Worm (Caenorhabditis elegans) whole organism, L2 larva: Measurements from ENCODE around the gene aqp-4.

Source experiments
- egl-27 ChIP-seq: sonication (generic microtip); optimal IDR thresholded peaks from 3 replicates; lab custom pipeline; 2017; ENCODE audit warnings: missing biosample characterization, missing genetic modification reagents, missing genetic modification characterization
- nhr-11 ChIP-seq: fragments of 150-350 bp; optimal IDR thresholded peaks from 2 replicates; lab custom pipeline; 2014; ENCODE audit warnings: missing biosample characterization, missing genetic modification characterization
- nhr-77 ChIP-seq: fragments of 150-350 bp; optimal IDR thresholded peaks from 2 replicates; lab custom pipeline; 2014; ENCODE audit warnings: missing biosample characterization, missing genetic modification characterization
- zag-1 ChIP-seq: fragments of 150-350 bp; optimal IDR thresholded peaks from 2 replicates; lab custom pipeline; 2014; ENCODE audit warnings: missing biosample characterization, missing genetic modification characterization

DNA sequence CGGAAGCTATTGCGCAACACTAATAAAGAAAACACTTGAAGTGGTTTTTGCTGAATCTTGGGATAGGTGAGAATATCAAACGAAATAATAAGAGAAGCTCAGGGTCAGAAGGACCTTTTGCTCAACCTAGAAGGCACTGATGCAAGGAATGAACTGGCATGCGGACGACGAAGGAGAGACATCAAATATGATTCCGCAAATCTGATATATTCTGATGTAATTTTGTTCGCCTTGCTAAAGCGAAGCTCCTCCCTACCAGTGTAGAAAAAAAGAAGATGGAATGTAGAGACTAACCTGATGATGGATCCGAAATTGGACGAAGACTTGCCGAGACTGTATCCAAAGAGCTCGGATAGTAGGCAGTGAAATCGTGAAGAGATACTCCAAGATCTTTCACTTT lies 30.6 kb downstream of the aqp-4 start:
- TF ChIP-seq egl-27 (tag; lab: Kevin White, UChicago) (no peak), nhr-77 (tag; lab: Kevin White, UChicago) (no peak), nhr-11 (no peak), zag-1 (tag; lab: Kevin White, UChicago) (no peak)
